Worm (Caenorhabditis elegans): ENCODE results near the gene ZC239.17.
"Not testable (repeated sequence)": the region's sequence is repeated elsewhere in the genome, so short reads cannot be mapped to it uniquely, and the experiment has no call there.

DNA sequence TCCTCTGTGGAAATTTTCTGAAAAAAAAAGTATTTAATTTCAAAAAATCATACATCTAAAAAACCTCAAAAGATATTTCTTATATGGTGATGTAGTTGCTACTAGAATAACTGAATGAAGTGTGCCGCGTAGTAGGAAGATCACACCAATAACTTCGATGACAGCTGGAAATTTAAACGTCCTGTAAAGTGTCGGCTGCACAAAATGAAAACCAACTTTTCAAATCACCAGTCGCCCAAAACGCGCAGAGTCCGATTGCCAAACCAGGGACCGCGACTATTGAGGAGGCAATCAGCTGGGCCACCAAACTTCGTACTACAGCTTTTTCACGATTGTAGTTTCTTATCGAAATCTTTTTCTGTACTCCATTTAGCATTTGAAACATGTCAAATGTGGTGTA lies 24.4 kb downstream of the ZC239.17 start, which contains the start of gene sri-48:
- not testable (repeated sequence) for TF ChIP-seq aly-2 (tag; optimal IDR thresholded peaks at IDR 0.05); ama-1 (optimal IDR thresholded peaks at IDR 0.05); unc-62 (GFP tag; optimal IDR thresholded peaks at IDR 0.05); zag-1 (tag; optimal IDR thresholded peaks at IDR 0.05)

All from whole organism, L2 larva.